Fruit fly (Drosophila melanogaster): Measurements from ENCODE around the gene atk.
"Not testable (repeated sequence)": the region's sequence is repeated elsewhere in the genome, so short reads cannot be mapped to it uniquely, and the experiment has no call there.

DNA sequence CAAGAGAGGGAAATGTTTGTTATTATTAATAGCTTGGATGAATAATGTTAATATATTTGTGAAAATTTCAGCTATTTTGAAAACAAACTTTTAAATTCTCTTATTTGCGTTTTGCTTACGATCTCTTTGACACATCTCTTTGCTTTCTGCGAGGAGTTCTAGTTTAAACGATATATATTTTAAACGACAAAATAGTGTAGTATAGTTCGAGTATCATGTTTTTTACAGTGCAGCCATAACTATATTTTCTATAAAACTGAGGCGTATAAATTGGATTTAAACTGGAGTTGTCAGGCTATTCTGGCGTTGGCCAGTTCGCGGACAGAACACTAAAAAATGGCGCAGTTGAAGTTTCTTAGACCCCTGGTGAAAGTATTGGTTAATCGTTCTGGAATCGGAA lies 34.9 kb upstream of the atk start, which contains the start of gene CG18281:
- TF ChIP-seq YL-1 (GFP tag; optimal IDR thresholded peaks at IDR 0.05); CG17361 (GFP tag; IDR thresholded peaks at IDR 0.05); unpg (GFP tag; optimal IDR thresholded peaks at IDR 0.05); stc (GFP tag; IDR thresholded peaks at IDR 0.05); Sox102F (GFP tag; optimal IDR thresholded peaks at IDR 0.05); sc (optimal IDR thresholded peaks at IDR 0.05); sc (GFP tag; optimal IDR thresholded peaks at IDR 0.05); Atf-2 (GFP tag; optimal IDR thresholded peaks at IDR 0.05); Stat92E (GFP tag; optimal IDR thresholded peaks at IDR 0.05); vvl (GFP tag; IDR thresholded peaks at IDR 0.05); CkIIα-i1 (GFP tag; IDR thresholded peaks at IDR 0.05): not testable (repeated sequence)
